Fruit fly (Drosophila melanogaster) whole organism, embryonic: ENCODE results near the gene Sem1.

Experiments used
- Aef1 ChIP-seq: fragments of 200-800 bp; sonication (Bioruptor generic); IDR thresholded peaks from 3 replicates; pipeline ENCODE4 v1.3.6; 2022; ENCODE audit warnings: missing biosample characterization, missing genetic modification characterization
- Atf6 ChIP-seq: fragments of 200-800 bp; sonication (Bioruptor generic); IDR thresholded peaks from 2 replicates; pipeline ENCODE4 v1.3.6; 2022; ENCODE audit warnings: missing biosample characterization, missing genetic modification characterization
- Bgb ChIP-seq: fragments of 200-800 bp; sonication (Bioruptor generic); IDR thresholded peaks from 2 replicates; pipeline ENCODE4 v1.3.6; 2022; ENCODE audit warnings: missing biosample characterization, missing genetic modification characterization; ENCODE audit not compliant: partially characterized antibody
- CG10321 ChIP-seq: fragments of 200-800 bp; sonication (Bioruptor generic); IDR thresholded peaks from 2 replicates; pipeline ENCODE4 v1.3.6; 2022; ENCODE audit warnings: missing biosample characterization, missing genetic modification characterization
- CG11695 ChIP-seq: fragments of 200-800 bp; sonication (Bioruptor generic); IDR thresholded peaks from 3 replicates; pipeline ENCODE4 v1.3.6; 2022; ENCODE audit warnings: missing biosample characterization, missing genetic modification characterization
- CG12236 ChIP-seq: fragments of 200-800 bp; sonication (Bioruptor generic); optimal IDR thresholded peaks from 2 replicates; lab custom pipeline; 2016; ENCODE audit warnings: missing biosample characterization, missing genetic modification characterization
- CG12659 ChIP-seq: fragments of 200-800 bp; sonication (Bioruptor generic); optimal IDR thresholded peaks from 3 replicates; lab custom pipeline; 2017; ENCODE audit warnings: mild to moderate bottlenecking, missing biosample characterization, missing genetic modification reagents, missing genetic modification characterization
- CG13287 ChIP-seq: fragments of 200-800 bp; sonication (Bioruptor generic); IDR thresholded peaks from 2 replicates; pipeline ENCODE4 v1.3.6; 2022; ENCODE audit warnings: missing biosample characterization, missing genetic modification characterization; ENCODE audit not compliant: partially characterized antibody
- CG14014 ChIP-seq: fragments of 200-800 bp; sonication (Bioruptor generic); IDR thresholded peaks from 2 replicates; pipeline ENCODE4 v1.3.6; 2022; ENCODE audit warnings: missing biosample characterization, missing genetic modification characterization
- CG14860 ChIP-seq: fragments of 200-800 bp; sonication (Bioruptor generic); IDR thresholded peaks from 3 replicates; pipeline ENCODE4 v1.3.6; 2022; ENCODE audit warnings: missing biosample characterization, missing genetic modification characterization; ENCODE audit not compliant: partially characterized antibody
- CG15011 ChIP-seq: fragments of 200-800 bp; sonication (Bioruptor generic); optimal IDR thresholded peaks from 3 replicates; lab custom pipeline; 2018; ENCODE audit warnings: missing biosample characterization, mild to moderate bottlenecking, missing genetic modification characterization
- CG15514 ChIP-seq: fragments of 200-800 bp; sonication (Bioruptor generic); optimal IDR thresholded peaks from 3 replicates; lab custom pipeline; 2017; ENCODE audit warnings: missing biosample characterization, missing genetic modification characterization, mild to moderate bottlenecking, moderate library complexity, missing genetic modification reagents
- CG1647 ChIP-seq: fragments of 200-800 bp; sonication (Bioruptor generic); optimal IDR thresholded peaks from 3 replicates; lab custom pipeline; 2016; ENCODE audit warnings: missing biosample characterization, missing genetic modification characterization
- CG2712 ChIP-seq: fragments of 200-800 bp; optimal IDR thresholded peaks from 3 replicates; lab custom pipeline; 2019; ENCODE audit warnings: missing biosample characterization, mild to moderate bottlenecking, missing genetic modification characterization, moderate library complexity
- CG30403 ChIP-seq: fragments of 200-800 bp; sonication (Bioruptor generic); optimal IDR thresholded peaks from 3 replicates; lab custom pipeline; 2016; ENCODE audit warnings: missing biosample characterization, missing genetic modification characterization
- CG32532 ChIP-seq: fragments of 200-800 bp; sonication (Bioruptor generic); IDR thresholded peaks from 2 replicates; pipeline ENCODE4 v1.3.6; 2022; ENCODE audit warnings: missing biosample characterization, missing genetic modification characterization
- CG32767 ChIP-seq: fragments of 200-800 bp; sonication (Bioruptor generic); IDR thresholded peaks from 2 replicates; pipeline ENCODE4 v1.3.6; 2022; ENCODE audit warnings: missing biosample characterization, missing genetic modification characterization
- CG3407 ChIP-seq: fragments of 200-800 bp; sonication (Bioruptor generic); optimal IDR thresholded peaks from 2 replicates; lab custom pipeline; 2018; ENCODE audit warnings: missing biosample characterization, mild to moderate bottlenecking, missing genetic modification characterization
- CG42726 ChIP-seq: fragments of 200-800 bp; sonication (Bioruptor generic); IDR thresholded peaks from 2 replicates; pipeline ENCODE4 v1.3.6; 2022; ENCODE audit warnings: missing biosample characterization, missing genetic modification characterization; ENCODE audit not compliant: partially characterized antibody
- CG6654 ChIP-seq: fragments of 200-800 bp; sonication (Bioruptor generic); optimal IDR thresholded peaks from 2 replicates; lab custom pipeline; 2017; ENCODE audit warnings: missing biosample characterization, mild to moderate bottlenecking, missing genetic modification characterization
- CG6765 ChIP-seq: fragments of 200-800 bp; sonication (Bioruptor generic); optimal IDR thresholded peaks from 3 replicates; lab custom pipeline; 2017; ENCODE audit warnings: missing biosample characterization, mild to moderate bottlenecking, missing genetic modification characterization
- CG9609 ChIP-seq: fragments of 200-800 bp; sonication (Bioruptor generic); optimal IDR thresholded peaks from 3 replicates; lab custom pipeline; 2016; ENCODE audit warnings: missing biosample characterization, missing genetic modification characterization
- CrebB ChIP-seq: fragments of 200-800 bp; sonication (Bioruptor generic); optimal IDR thresholded peaks from 3 replicates; lab custom pipeline; 2018; ENCODE audit warnings: missing biosample characterization, mild to moderate bottlenecking, missing genetic modification characterization
- Dbx ChIP-seq: fragments of 200-800 bp; sonication (Bioruptor generic); IDR thresholded peaks from 3 replicates; pipeline ENCODE4 v1.3.6; 2022; ENCODE audit warnings: missing biosample characterization, missing genetic modification characterization
- Deaf1 ChIP-seq: fragments of 200-800 bp; optimal IDR thresholded peaks from 3 replicates; lab custom pipeline; 2019; ENCODE audit warnings: missing biosample characterization, mild to moderate bottlenecking, missing genetic modification characterization, moderate library complexity
- Dll ChIP-seq: fragments of 200-800 bp; sonication (Bioruptor generic); IDR thresholded peaks from 4 replicates; pipeline ENCODE4 v1.3.6; 2022; ENCODE audit warnings: missing biosample characterization, missing genetic modification characterization; ENCODE audit not compliant: partially characterized antibody
- Elba2 ChIP-seq: fragments of 200-800 bp; sonication (Bioruptor generic); optimal IDR thresholded peaks from 3 replicates; lab custom pipeline; 2016; ENCODE audit warnings: missing biosample characterization, missing genetic modification characterization
- GATAe ChIP-seq: fragments of 200-800 bp; sonication (Bioruptor generic); conservative IDR thresholded peaks from 2 replicates; pipeline ENCODE4 v1.3.6; 2022; ENCODE audit warnings: missing biosample characterization, missing genetic modification characterization
- Hr78 ChIP-seq, 2 experiments: fragments of 200-800 bp in 1 of 2; fragments of >200 bp in 1 of 2; sonication (Bioruptor generic) in 1 of 2; optimal IDR thresholded peaks; 2 replicates each; lab custom pipeline; 2017 to 2019; ENCODE audit warnings: missing biosample characterization in 2 of 2, missing genetic modification characterization in 2 of 2, mild to moderate bottlenecking in 1 of 2, moderate library complexity in 1 of 2
- Kr ChIP-seq: fragments of 200-800 bp; sonication (Bioruptor generic); optimal IDR thresholded peaks from 2 replicates; lab custom pipeline; 2017; ENCODE audit warnings: missing biosample characterization, mild to moderate bottlenecking, missing genetic modification characterization
- Max ChIP-seq: fragments of 200-800 bp; sonication (Bioruptor generic); optimal IDR thresholded peaks from 2 replicates; lab custom pipeline; 2016; ENCODE audit warnings: missing biosample characterization, mild to moderate bottlenecking, missing genetic modification characterization
- NFAT ChIP-seq: fragments of 200-800 bp; sonication (Bioruptor generic); IDR thresholded peaks from 2 replicates; pipeline ENCODE4 v1.3.6; 2022; ENCODE audit warnings: missing biosample characterization, missing genetic modification characterization
- Poxn ChIP-seq: fragments of 200-800 bp; sonication (Bioruptor generic); IDR thresholded peaks from 2 replicates; pipeline ENCODE4 v1.3.6; 2022; ENCODE audit warnings: missing biosample characterization, missing genetic modification characterization
- Trl ChIP-seq, 3 experiments: fragments of >200 bp in 2 of 3; fragments of 200-800 bp in 1 of 3; sonication (Bioruptor generic) in 1 of 3; optimal IDR thresholded peaks; 2 replicates in 1 of 3; 3 replicates in 2 of 3; lab custom pipeline; 2016 to 2017; ENCODE audit warnings: missing biosample characterization in 1 of 3, missing genetic modification characterization in 1 of 3
- chinmo ChIP-seq: fragments of 200-800 bp; sonication (Bioruptor generic); IDR thresholded peaks from 4 replicates; pipeline ENCODE4 v1.3.6; 2022; ENCODE audit warnings: missing biosample characterization, missing genetic modification characterization; ENCODE audit not compliant: partially characterized antibody
- chn ChIP-seq: fragments of 200-800 bp; sonication (Bioruptor generic); optimal IDR thresholded peaks from 2 replicates; lab custom pipeline; 2016; ENCODE audit warnings: missing biosample characterization, missing genetic modification characterization
- crp ChIP-seq, 2 experiments: fragments of 200-800 bp; sonication (Bioruptor generic); optimal IDR thresholded peaks; 2 replicates in 1 of 2; 3 replicates in 1 of 2; lab custom pipeline; 2017; ENCODE audit warnings: missing biosample characterization in 2 of 2, missing genetic modification characterization in 2 of 2, mild to moderate bottlenecking in 1 of 2, moderate library complexity in 1 of 2
- dpn ChIP-seq, 2 experiments: fragments of 200-800 bp; sonication (Bioruptor generic); optimal IDR thresholded peaks; 3 replicates each; lab custom pipeline; 2016; ENCODE audit warnings: missing biosample characterization in 2 of 2, missing genetic modification characterization in 2 of 2
- hb ChIP-seq: fragments of 200-800 bp; sonication (Bioruptor generic); IDR thresholded peaks from 3 replicates; pipeline ENCODE4 v1.3.6; 2022; ENCODE audit warnings: missing biosample characterization, missing genetic modification characterization; ENCODE audit not compliant: partially characterized antibody
- kah ChIP-seq: fragments of 200-800 bp; sonication (Bioruptor generic); optimal IDR thresholded peaks from 2 replicates; lab custom pipeline; 2018; ENCODE audit warnings: missing biosample characterization, mild to moderate bottlenecking, missing genetic modification characterization
- pita ChIP-seq: fragments of 200-800 bp; sonication (Bioruptor generic); optimal IDR thresholded peaks from 2 replicates; lab custom pipeline; 2017; ENCODE audit warnings: missing biosample characterization, mild to moderate bottlenecking, missing genetic modification characterization
- pzg ChIP-seq: fragments of 200-800 bp; sonication (Bioruptor generic); optimal IDR thresholded peaks from 3 replicates; lab custom pipeline; 2018; ENCODE audit warnings: missing biosample characterization, mild to moderate bottlenecking, missing genetic modification characterization, moderate library complexity
- rib ChIP-seq: fragments of 200-800 bp; sonication (Bioruptor generic); IDR thresholded peaks from 2 replicates; pipeline ENCODE4 v1.3.6; 2022; ENCODE audit warnings: missing biosample characterization, missing genetic modification characterization
- schlank ChIP-seq: fragments of 200-800 bp; sonication (Bioruptor generic); optimal IDR thresholded peaks from 2 replicates; lab custom pipeline; 2018; ENCODE audit warnings: missing biosample characterization, mild to moderate bottlenecking, missing genetic modification characterization
- stc ChIP-seq: fragments of 200-800 bp; sonication (Bioruptor generic); IDR thresholded peaks from 2 replicates; pipeline ENCODE4 v1.3.6; 2022; ENCODE audit warnings: missing biosample characterization, missing genetic modification characterization
- sug ChIP-seq: fragments of 200-800 bp; optimal IDR thresholded peaks from 2 replicates; lab custom pipeline; 2019; ENCODE audit warnings: missing biosample characterization, mild to moderate bottlenecking, missing genetic modification characterization, moderate library complexity
- zen ChIP-seq: fragments of 200-800 bp; sonication (Bioruptor generic); optimal IDR thresholded peaks from 3 replicates; lab custom pipeline; 2018; ENCODE audit warnings: missing biosample characterization, mild to moderate bottlenecking, missing genetic modification characterization, moderate library complexity

Gene Sem1

dm6 chr2L:7056189-7056926 is 7.4 kb upstream of the Sem1 start, which contains the start of gene Mnn1 (continued):
- TF ChIP-seq chn (GFP tag; lab: Kevin White, UChicago) (peak; percentile 67), CG15011 (GFP tag; lab: Kevin White, UChicago) (no peak), Bgb (GFP tag; lab: Robert Waterston, UW) (peak; percentile 56; the same call in 1 of the 2 replicates), Aef1 (GFP tag; lab: Robert Waterston, UW) (peak; percentile 27; the same call in 1 of the 3 replicates), Poxn (GFP tag; lab: Robert Waterston, UW) (no peak), pzg (GFP tag; lab: Kevin White, UChicago) (peak; percentile 98), CG30403 (peak; percentile 38), CG15514 (GFP tag; lab: Kevin White, UChicago) (peak; percentile 82), stc (GFP tag; lab: Robert Waterston, UW) (no peak), CG1647 (GFP tag; lab: Kevin White, UChicago) (peak; percentile 29), CG10321 (GFP tag; lab: Robert Waterston, UW) (no peak), CG42726 (GFP tag; lab: Robert Waterston, UW) (peak; percentile 75), CG14014 (GFP tag; lab: Robert Waterston, UW) (0 out of 2 replicates have a peak, but pooled peaks have one; percentile 29), CrebB (tag; lab: Kevin White, UChicago) (peak; percentile 30), Dbx (peak; percentile 51; the same call in 2 of the 3 replicates), CG9609 (GFP tag; lab: Kevin White, UChicago) (peak; percentile 34), CG6654 (GFP tag; lab: Kevin White, UChicago) (no peak), CG6765 (peak; percentile 21), pita (GFP tag; lab: Kevin White, UChicago) (no peak), chinmo (peak; percentile 85; the same call in 3 of the 4 replicates), CG12236 (GFP tag; lab: Kevin White, UChicago) (no peak), Elba2 (GFP tag; lab: Kevin White, UChicago) (peak; percentile 96), crp (GFP tag; optimal IDR thresholded peaks at IDR 0.05; lab: Kevin White, UChicago) (peak in 1 of 2 experiments; percentile 55), sug (tag; lab: Kevin White, UChicago) (peak; percentile 79), Dll (GFP tag; lab: Robert Waterston, UW) (peak; percentile 56; the same call in 3 of the 4 replicates), CG14860 (no peak), Deaf1 (tag; lab: Kevin White, UChicago) (no peak), rib (GFP tag; lab: Robert Waterston, UW) (peak; percentile 40; the same call in 1 of the 2 replicates), CG13287 (peak; percentile 66), Max (GFP tag; lab: Kevin White, UChicago) (peak; percentile 93), dpn (GFP tag; optimal IDR thresholded peaks at IDR 0.05; lab: Kevin White, UChicago) (peak; percentile 55 to 66), CG2712 (tag; lab: Kevin White, UChicago) (peak; percentile 47), CG32532 (GFP tag; lab: Robert Waterston, UW) (peak; percentile 34; the same call in 1 of the 2 replicates), schlank (no peak), hb (GFP tag; lab: Robert Waterston, UW) (no peak), CG12659 (GFP tag; lab: Kevin White, UChicago) (peak; percentile 71), kah (GFP tag; lab: Kevin White, UChicago) (peak; percentile 20), Hr78 (GFP tag; optimal IDR thresholded peaks at IDR 0.05; lab: Kevin White, UChicago) (no peak), NFAT (GFP tag; lab: Robert Waterston, UW) (peak; percentile 22; the same call in 1 of the 2 replicates), CG3407 (GFP tag; lab: Kevin White, UChicago) (no peak), CG32767 (GFP tag; lab: Robert Waterston, UW) (no peak), zen (peak; percentile 33), Trl (optimal IDR thresholded peaks at IDR 0.05; lab: Kevin White, UChicago) (no peak), Trl (GFP tag; optimal IDR thresholded peaks at IDR 0.05; lab: Kevin White, UChicago) (peak; percentile 40), CG11695 (GFP tag; lab: Robert Waterston, UW) (peak; percentile 58), Atf6 (GFP tag; lab: Robert Waterston, UW) (0 out of 2 replicates have a peak, but pooled peaks have one; percentile 38), GATAe (GFP tag; lab: Robert Waterston, UW) (no peak), Kr (GFP tag; lab: Kevin White, UChicago) (no peak)
